Fruit fly (Drosophila melanogaster) whole organism, pupa: ENCODE results near the gene CG4291.
A peak's percentile ranks its signal among the peaks of the same experiment; 100 is the strongest.

Experiments used
- CG13204 ChIP-seq: fragments of 200-800 bp; sonication (Bioruptor generic); optimal IDR thresholded peaks from 2 replicates; lab custom pipeline; 2018; ENCODE audit warnings: missing biosample characterization, mild to moderate bottlenecking, missing genetic modification characterization, moderate library complexity
- CG14655 ChIP-seq: fragments of 200-800 bp; sonication (Bioruptor generic); optimal IDR thresholded peaks from 3 replicates; lab custom pipeline; 2017; ENCODE audit warnings: mild to moderate bottlenecking, missing biosample characterization, missing genetic modification reagents, missing genetic modification characterization
- CG4496 ChIP-seq: fragments of 200-800 bp; sonication (Bioruptor generic); IDR thresholded peaks from 3 replicates; pipeline ENCODE4 v1.3.6; 2022; ENCODE audit warnings: missing biosample characterization, missing genetic modification characterization
- CG8159 ChIP-seq: fragments of 200-800 bp; sonication (Bioruptor generic); optimal IDR thresholded peaks from 3 replicates; lab custom pipeline; 2018; ENCODE audit warnings: missing biosample characterization, mild to moderate bottlenecking, missing genetic modification characterization, moderate library complexity
- EcR ChIP-seq: fragments of 200-800 bp; sonication (Bioruptor generic); optimal IDR thresholded peaks from 3 replicates; lab custom pipeline; 2019; ENCODE audit warnings: missing biosample characterization, missing genetic modification characterization, mild to moderate bottlenecking, moderate library complexity, missing genetic modification reagents
- Pif1A ChIP-seq: fragments of 200-800 bp; sonication (Bioruptor generic); optimal IDR thresholded peaks from 3 replicates; lab custom pipeline; 2016; ENCODE audit warnings: missing biosample characterization, missing genetic modification characterization
- Pif1B ChIP-seq: fragments of 200-800 bp; sonication (Bioruptor generic); optimal IDR thresholded peaks from 3 replicates; lab custom pipeline; 2016; ENCODE audit warnings: missing biosample characterization, missing genetic modification characterization
- fd96Ca ChIP-seq: fragments of 200-800 bp; sonication (Bioruptor generic); IDR thresholded peaks from 3 replicates; pipeline ENCODE4 v1.3.6; 2022; ENCODE audit warnings: missing biosample characterization, missing genetic modification characterization
- gl ChIP-seq: fragments of 200-800 bp; sonication (Bioruptor generic); optimal IDR thresholded peaks from 2 replicates; lab custom pipeline; 2018; ENCODE audit warnings: missing biosample characterization, mild to moderate bottlenecking, missing genetic modification characterization
- rn ChIP-seq: fragments of 200-800 bp; sonication (Bioruptor generic); IDR thresholded peaks from 2 replicates; pipeline ENCODE4 v1.3.6; 2022; ENCODE audit warnings: missing biosample characterization, missing genetic modification characterization

DNA sequence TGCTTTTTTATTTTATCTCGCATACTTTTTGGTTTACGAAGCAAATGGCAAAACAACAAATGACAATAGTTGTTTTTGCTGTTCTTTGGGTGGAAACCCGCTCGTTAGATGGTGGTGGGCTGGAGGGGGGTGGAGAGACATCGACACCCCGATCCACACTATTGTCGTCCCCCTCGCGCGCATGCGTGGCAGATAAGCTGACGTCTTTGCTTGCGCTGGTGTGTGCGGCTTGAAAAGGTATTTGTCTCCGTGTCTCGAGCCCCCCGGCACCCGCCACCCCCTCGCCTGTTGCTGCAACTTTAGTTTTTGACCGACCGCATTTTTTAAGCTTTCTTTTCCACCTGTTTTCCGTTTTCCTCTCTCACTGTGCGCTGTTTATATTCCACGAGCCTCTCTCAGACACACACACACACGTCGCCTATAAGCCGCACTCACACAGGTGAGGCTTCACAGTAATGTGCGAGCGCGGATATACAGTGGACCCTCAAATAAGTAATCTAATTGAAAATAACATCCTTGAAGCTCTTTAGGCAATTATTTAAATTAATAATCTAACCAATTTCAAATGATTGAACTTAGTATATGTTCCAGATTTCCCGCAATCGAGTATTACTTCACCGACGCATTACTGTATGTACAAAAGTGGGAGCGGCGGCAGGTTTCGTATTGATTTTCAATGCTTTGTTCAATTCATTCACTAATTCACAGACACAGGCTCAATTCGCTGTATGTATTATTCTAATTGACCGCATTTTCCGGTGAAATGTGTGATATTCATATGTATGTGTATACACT is 14.6 kb upstream of the CG4291 start:
- TF ChIP-seq Pif1B (GFP tag; lab: Kevin White, UChicago) (peak; percentile 91), EcR (GFP tag; lab: Kevin White, UChicago) (peak; percentile 4), gl (peak; percentile 62), Pif1A (GFP tag; lab: Kevin White, UChicago) (peak; percentile 93), rn (GFP tag; lab: Robert Waterston, UW) (peak; percentile 79), fd96Ca (GFP tag; lab: Robert Waterston, UW) (peak; percentile 94), CG13204 (peak; percentile 63), CG8159 (peak; percentile 85), CG4496 (peak; percentile 97), CG14655 (GFP tag; lab: Kevin White, UChicago) (peak; percentile 90)
